Worm (Caenorhabditis elegans): ENCODE data around the gene aakb-1.

aakb-1 gene

DNA sequence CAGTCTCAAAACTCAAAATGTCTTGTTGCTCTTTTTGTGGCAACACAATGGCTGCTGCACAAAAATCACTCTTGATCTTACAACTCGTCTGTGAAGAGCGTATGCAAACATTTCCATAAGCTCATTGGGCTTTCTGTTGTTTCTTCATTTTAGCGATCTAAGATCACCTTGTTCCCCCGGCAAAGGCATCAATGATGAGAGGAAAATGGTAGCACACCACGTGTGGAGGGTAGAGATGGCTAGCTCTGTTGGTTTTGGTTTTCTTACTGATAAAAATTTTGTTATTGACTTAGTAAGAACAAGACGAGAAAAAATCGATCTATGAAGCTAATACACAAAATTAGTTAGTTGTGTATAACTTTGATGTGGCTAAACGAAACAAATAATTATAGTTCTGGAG lies 7.6 kb upstream of the aakb-1 start:
- TF ChIP-seq nhr-80 (tag; optimal IDR thresholded peaks at IDR 0.05), result peak; percentile 34
- no peak for TF ChIP-seq Y53G8AR.9 (GFP tag; conservative IDR thresholded peaks at IDR 0.05)

DNA sequence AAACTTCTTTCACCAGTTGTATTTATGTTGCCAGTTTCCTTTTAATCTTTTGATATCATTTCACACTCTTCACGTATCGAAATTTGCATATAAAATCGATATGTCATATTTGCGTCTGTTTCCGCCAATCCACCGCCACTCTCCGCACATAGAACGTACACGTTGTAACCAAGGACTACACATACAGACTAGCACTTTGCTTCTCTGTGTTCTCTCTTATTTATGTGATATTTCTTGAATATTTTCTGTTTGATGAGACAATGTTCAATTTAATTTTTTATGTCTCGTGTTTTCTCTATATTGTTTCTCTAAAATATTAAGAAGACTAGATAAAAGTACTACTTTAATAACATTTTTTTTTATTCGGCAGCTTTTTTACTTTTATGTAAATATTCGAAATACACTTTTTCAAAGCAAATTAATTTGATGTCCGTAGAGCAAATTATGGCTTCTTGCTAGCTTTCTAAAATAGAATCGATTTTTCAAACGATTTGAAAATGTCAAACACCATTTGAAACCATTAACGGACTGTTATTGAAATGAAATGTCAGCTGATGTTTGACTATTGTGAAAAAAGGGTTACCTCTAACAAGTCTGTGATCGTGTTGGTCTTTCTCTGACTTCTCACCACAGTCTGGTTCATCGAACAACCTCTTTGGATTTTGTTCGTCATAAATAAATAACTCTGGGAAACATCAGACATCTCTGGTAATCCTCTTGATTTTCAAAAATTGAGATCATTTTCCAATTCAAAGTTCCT lies 2.6 kb upstream of the aakb-1 start:
- TF ChIP-seq snpc-4 (GFP tag; optimal IDR thresholded peaks at IDR 0.05) (no peak), snpc-4 (tag; optimal IDR thresholded peaks at IDR 0.05) (no peak), nhr-80 (tag; optimal IDR thresholded peaks at IDR 0.05) (peak; percentile 15)

DNA sequence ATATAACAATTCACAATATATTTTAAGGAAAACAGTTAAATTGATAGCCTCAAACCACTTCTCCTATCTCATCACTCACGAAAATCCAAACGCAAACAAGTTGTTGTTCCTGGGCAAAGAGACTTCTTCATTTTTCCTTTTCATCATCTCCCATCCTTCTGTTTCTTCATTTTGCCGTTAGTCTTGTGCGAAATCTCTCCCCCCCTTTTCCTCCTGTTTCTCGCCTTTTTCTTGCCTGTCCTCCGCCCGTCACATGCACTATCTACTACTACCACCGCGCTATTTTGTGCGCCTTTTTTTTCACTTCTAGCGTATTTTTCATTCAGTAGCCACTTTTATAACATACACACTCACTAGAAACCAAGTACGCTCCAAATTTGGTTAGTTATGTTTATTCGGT lies 1.1 kb upstream of the aakb-1 start:
- TF ChIP-seq athp-1 (tag; optimal IDR thresholded peaks at IDR 0.05) (no peak), snpc-4 (GFP tag; optimal IDR thresholded peaks at IDR 0.05) (no peak), snpc-4 (tag; optimal IDR thresholded peaks at IDR 0.05) (no peak), Y53F4B.3 (GFP tag; IDR thresholded peaks at IDR 0.05) (no peak), ceh-27 (GFP tag; optimal IDR thresholded peaks at IDR 0.05) (peak; percentile 25), hmg-1.2 (GFP tag; IDR thresholded peaks at IDR 0.05) (no peak), lin-40 (tag; optimal IDR thresholded peaks at IDR 0.05) (peak; percentile 16), lag-1 (GFP tag; IDR thresholded peaks at IDR 0.05) (0 out of 2 replicates have a peak, but pooled peaks have one; percentile 20), ekl-4 (GFP tag; IDR thresholded peaks at IDR 0.05) (no peak), snpc-1.1 (tag; optimal IDR thresholded peaks at IDR 0.05; ENCODE audit: insufficient read depth) (no peak), cebp-1 (GFP tag; IDR thresholded peaks at IDR 0.05) (no peak), cebp-1 (tag; optimal IDR thresholded peaks at IDR 0.05) (peak; percentile 46), let-526 (GFP tag; IDR thresholded peaks at IDR 0.05) (no peak)

DNA sequence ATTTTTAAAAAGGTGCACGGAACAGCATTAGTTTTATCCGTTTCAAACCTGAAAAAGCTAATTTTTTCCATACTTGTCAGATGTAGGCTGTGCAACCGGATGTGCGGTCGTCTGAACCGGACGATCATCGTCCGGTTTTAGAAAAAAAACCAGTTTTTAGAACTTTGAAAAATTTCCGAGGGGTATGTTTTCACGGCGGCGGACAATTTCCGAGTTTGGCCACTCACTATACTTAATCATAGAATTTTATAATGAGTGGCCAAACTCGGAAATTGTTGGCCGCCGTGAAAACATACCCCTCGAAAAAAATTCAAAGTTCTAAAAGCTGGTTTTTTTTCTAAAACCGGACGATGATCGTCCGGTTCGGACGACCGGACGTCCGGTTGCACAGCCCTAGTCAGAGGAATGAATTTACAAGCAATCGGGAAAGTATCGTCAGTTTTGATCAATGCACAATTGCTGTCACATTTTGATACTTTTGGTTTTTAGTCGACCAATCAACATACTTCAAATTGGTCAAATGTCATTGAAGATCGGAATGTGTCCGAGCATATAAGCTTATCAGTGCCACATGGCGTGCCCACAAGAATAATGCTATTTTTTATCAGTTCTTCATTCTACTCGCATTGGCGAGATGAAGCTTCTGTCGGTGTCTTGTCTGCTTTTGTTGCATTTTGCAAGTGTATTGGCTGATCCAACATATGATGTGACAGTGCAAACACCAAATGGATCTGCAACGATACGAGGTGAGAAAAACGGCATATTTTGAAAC lies 4.3 kb downstream of the aakb-1 start, which contains the start of gene cest-13:
TSS of gene cest-13 (plus strand) at position 562 of the 772 bp plus-strand sequence.
- TF ChIP-seq hlh-26 (GFP tag; conservative IDR thresholded peaks at IDR 0.05), result no peak
- TF ChIP-seq fkh-3 (tag; optimal IDR thresholded peaks at IDR 0.05), result no peak
- no peak for TF ChIP-seq Y95B8A.8 (GFP tag; IDR thresholded peaks at IDR 0.05)
- TF ChIP-seq Y79H2A.3 (GFP tag; conservative IDR thresholded peaks at IDR 0.05), result no peak
- peak; percentile 50 for TF ChIP-seq dox-1 (GFP tag; IDR thresholded peaks at IDR 0.05)
- TF ChIP-seq snpc-4 (GFP tag; optimal IDR thresholded peaks at IDR 0.05), result no peak
- TF ChIP-seq snpc-4 (tag; optimal IDR thresholded peaks at IDR 0.05), result peak in 2 of 4 experiments; percentile 80 to 86
- TF ChIP-seq chd-7 (tag; optimal IDR thresholded peaks at IDR 0.05), result no peak
- TF ChIP-seq tbp1 (GFP tag; optimal IDR thresholded peaks at IDR 0.05), result peak; percentile 3
- no peak for TF ChIP-seq K11D2.4 (GFP tag; IDR thresholded peaks at IDR 0.05)
- TF ChIP-seq hmg-1.2 (GFP tag; IDR thresholded peaks at IDR 0.05), result peak; percentile 48
- no peak for TF ChIP-seq pha-4 (tag; optimal IDR thresholded peaks at IDR 0.05)
- TF ChIP-seq nhr-80 (tag; optimal IDR thresholded peaks at IDR 0.05), result peak; percentile 71

DNA sequence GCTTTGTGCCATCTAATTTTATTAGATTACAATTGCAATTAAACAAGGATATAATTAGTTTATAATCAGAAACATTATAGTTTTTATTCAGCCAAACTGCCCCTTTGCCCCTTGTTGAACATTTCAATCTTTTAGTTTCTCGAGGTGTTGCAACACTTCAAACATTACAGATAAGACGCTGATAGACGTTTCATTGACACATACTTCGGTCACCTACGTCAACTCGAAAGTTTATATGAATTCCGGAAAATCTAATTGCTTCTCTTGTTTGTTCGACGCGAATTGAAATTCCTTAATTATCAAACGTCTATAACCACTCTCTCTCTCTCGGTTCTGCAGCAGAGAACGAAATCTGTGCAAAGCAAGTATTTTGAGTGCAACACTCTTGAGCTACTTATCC lies 11.7 kb downstream of the aakb-1 start:
- TF ChIP-seq ekl-4 (GFP tag; IDR thresholded peaks at IDR 0.05) (no peak), let-526 (GFP tag; IDR thresholded peaks at IDR 0.05) (no peak), somi-1 (GFP tag; optimal IDR thresholded peaks at IDR 0.05) (no peak), unc-130 (GFP tag; optimal IDR thresholded peaks at IDR 0.05) (no peak), nhr-80 (tag; optimal IDR thresholded peaks at IDR 0.05) (peak; percentile 62), let-607 (tag; optimal IDR thresholded peaks at IDR 0.05) (no peak), gei-17 (GFP tag; optimal IDR thresholded peaks at IDR 0.05) (no peak), tbp1 (GFP tag; optimal IDR thresholded peaks at IDR 0.05) (no peak), repo-1 (tag; optimal IDR thresholded peaks at IDR 0.05) (no peak), ztf-22 (GFP tag; optimal IDR thresholded peaks at IDR 0.05) (peak; percentile 9), sdz-38 (tag; optimal IDR thresholded peaks at IDR 0.05) (no peak), nfya-2 (GFP tag; IDR thresholded peaks at IDR 0.05) (no peak), unc-62 (GFP tag; optimal IDR thresholded peaks at IDR 0.05) (peak; percentile 95), nhr-27 (tag; optimal IDR thresholded peaks at IDR 0.05) (no peak), B0035.1 (tag; optimal IDR thresholded peaks at IDR 0.05) (no peak)
